Worm (Caenorhabditis elegans): ENCODE measurements around the gene Y38H6C.15.

Gene Y38H6C.15

ce11 chrV:20556260-20556659 is 20.2 kb upstream of the Y38H6C.15 start, which contains the start of gene Y38H6C.23:
TSS of gene Y38H6C.23 (minus strand) at chrV:20556360.
- TF ChIP-seq dsc-1 (tag; optimal IDR thresholded peaks at IDR 0.05): no peak
- TF ChIP-seq ama-1 (optimal IDR thresholded peaks at IDR 0.05): no peak
- no peak for TF ChIP-seq aly-2 (tag; optimal IDR thresholded peaks at IDR 0.05)
- TF ChIP-seq nhr-85 (tag): no peak
- no peak for TF ChIP-seq mdl-1 (tag; optimal IDR thresholded peaks at IDR 0.05)
- no peak for TF ChIP-seq snpc-4 (tag; optimal IDR thresholded peaks at IDR 0.05)
- TF ChIP-seq isw-1 (GFP tag; IDR thresholded peaks at IDR 0.05): no peak
- no peak for TF ChIP-seq hpl-2 (GFP tag; optimal IDR thresholded peaks at IDR 0.05)
- no peak for TF ChIP-seq ets-5 (GFP tag; IDR thresholded peaks at IDR 0.05)
- TF ChIP-seq mep-1 (tag; optimal IDR thresholded peaks at IDR 0.05): no peak
- no peak for TF ChIP-seq skn-1 (tag; optimal IDR thresholded peaks at IDR 0.05)
- no peak for TF ChIP-seq unc-130 (tag; optimal IDR thresholded peaks at IDR 0.05)

- peak; percentile 88 for TF ChIP-seq dsc-1 (tag; optimal IDR thresholded peaks at IDR 0.05)
- no peak for TF ChIP-seq nhr-85 (tag)
- TF ChIP-seq mep-1 (tag; optimal IDR thresholded peaks at IDR 0.05): no peak
- peak; percentile 8 for TF ChIP-seq elt-2 (tag; optimal IDR thresholded peaks at IDR 0.05)
- TF ChIP-seq fkh-4 (tag; optimal IDR thresholded peaks at IDR 0.05; ENCODE audit: borderline replicate concordance): peak; percentile 76
These were observed 19.0 kb upstream of the Y38H6C.15 start, which contains the start of gene Y38H6C.21 for ce11 chrV:20555120-20555519. TSS of gene Y38H6C.21 (minus strand) at chrV:20555267.

- TF ChIP-seq nhr-28 (tag; optimal IDR thresholded peaks at IDR 0.05) (no peak), sup-37 (GFP tag; optimal IDR thresholded peaks at IDR 0.05) (no peak), hlh-17 (GFP tag; optimal IDR thresholded peaks at IDR 0.05; ENCODE audit: borderline replicate concordance) (no peak), pqm-1 (tag; optimal IDR thresholded peaks at IDR 0.05) (no peak), nhr-237 (tag; optimal IDR thresholded peaks at IDR 0.05) (no peak), unc-30 (tag; optimal IDR thresholded peaks at IDR 0.05) (no peak), nhr-84 (tag; optimal IDR thresholded peaks at IDR 0.05) (no peak), lin-35 (GFP tag; optimal IDR thresholded peaks at IDR 0.05) (no peak), irx-1 (tag; optimal IDR thresholded peaks at IDR 0.05) (no peak), swsn-7 (tag; optimal IDR thresholded peaks at IDR 0.05) (no peak), ceh-82 (tag; optimal IDR thresholded peaks at IDR 0.05) (no peak), ceh-63 (GFP tag; optimal IDR thresholded peaks at IDR 0.05) (no peak), grh-1 (GFP tag; IDR thresholded peaks at IDR 0.05) (no peak), fkh-4 (tag; optimal IDR thresholded peaks at IDR 0.05; ENCODE audit: borderline replicate concordance) (no peak), zag-1 (tag; optimal IDR thresholded peaks at IDR 0.05) (no peak), Y116A8C.19 (tag; optimal IDR thresholded peaks at IDR 0.05; ENCODE audit: borderline replicate concordance) (no peak), mdl-1 (tag; optimal IDR thresholded peaks at IDR 0.05) (no peak)
These were observed 16.9 kb upstream of the Y38H6C.15 start, which contains the start of gene vmo-1 for ce11 chrV:20552971-20553370. TSS of gene vmo-1 (minus strand) at chrV:20553071.

ce11 chrV:20551096-20551495 is 15.0 kb upstream of the Y38H6C.15 start, which contains the start of gene Y38H6C.20:
TSS of gene Y38H6C.20 (minus strand) at chrV:20551196.
- TF ChIP-seq nhr-12 (tag; optimal IDR thresholded peaks at IDR 0.05) (no peak), dsc-1 (tag; optimal IDR thresholded peaks at IDR 0.05) (no peak), nhr-76 (tag; optimal IDR thresholded peaks at IDR 0.05) (no peak), nhr-90 (tag; optimal IDR thresholded peaks at IDR 0.05; ENCODE audit: poor library complexity) (no peak), efl-1 (optimal IDR thresholded peaks at IDR 0.05) (no peak), efl-1 (GFP tag; optimal IDR thresholded peaks at IDR 0.05 in 1 of 2) (no peak), nhr-20 (tag; optimal IDR thresholded peaks at IDR 0.05) (no peak), nhr-237 (tag; optimal IDR thresholded peaks at IDR 0.05) (no peak), pag-3 (tag; optimal IDR thresholded peaks at IDR 0.05; ENCODE audit: borderline replicate concordance, insufficient read depth) (no peak), ceh-90 (tag; optimal IDR thresholded peaks at IDR 0.05) (no peak), ztf-11 (tag; optimal IDR thresholded peaks at IDR 0.05) (no peak), isw-1 (GFP tag; IDR thresholded peaks at IDR 0.05) (no peak), hlh-4 (tag; optimal IDR thresholded peaks at IDR 0.05) (no peak), lin-35 (GFP tag; optimal IDR thresholded peaks at IDR 0.05) (no peak), nhr-84 (tag; optimal IDR thresholded peaks at IDR 0.05) (no peak), fkh-10 (GFP tag; optimal IDR thresholded peaks at IDR 0.05) (no peak), pqm-1 (tag; optimal IDR thresholded peaks at IDR 0.05) (no peak)

Data from whole organism, L1 larva.